Worm (Caenorhabditis elegans): ENCODE results near the gene W01H2.2.

- no peak for TF ChIP-seq unc-130 (GFP tag; optimal IDR thresholded peaks at IDR 0.05)
- no peak for TF ChIP-seq unc-39 (tag; optimal IDR thresholded peaks at IDR 0.05)
- TF ChIP-seq ceh-82 (tag; optimal IDR thresholded peaks at IDR 0.05): no peak
- no peak for TF ChIP-seq ama-1 (optimal IDR thresholded peaks at IDR 0.05)
- no peak for TF ChIP-seq R02D3.7 (tag; optimal IDR thresholded peaks at IDR 0.05)
- TF ChIP-seq unc-62 (GFP tag; optimal IDR thresholded peaks at IDR 0.05 in 1 of 2): no peak
- no peak for TF ChIP-seq unc-62 (tag; optimal IDR thresholded peaks at IDR 0.05)
- TF ChIP-seq pha-4 (GFP tag; IDR thresholded peaks at IDR 0.05): no peak
- TF ChIP-seq pha-4 (tag; optimal IDR thresholded peaks at IDR 0.05): no peak
- TF ChIP-seq nhr-76 (tag; optimal IDR thresholded peaks at IDR 0.05): no peak
- TF ChIP-seq lsy-2 (tag; optimal IDR thresholded peaks at IDR 0.05): no peak
- no peak for TF ChIP-seq snpc-1.2 (GFP tag; IDR thresholded peaks at IDR 0.05)
These were observed 20.7 kb upstream of the W01H2.2 start for ce11 chrX:4238971-4239370.
